Fruit fly (Drosophila melanogaster) whole organism, embryonic: ENCODE results near the gene CG6726.

ENCODE experiments used
- Aef1 ChIP-seq: fragments of 200-800 bp; sonication (Bioruptor generic); IDR thresholded peaks from 3 replicates; pipeline ENCODE4 v1.3.6; 2022; ENCODE audit warnings: missing biosample characterization, missing genetic modification characterization
- Bgb ChIP-seq: fragments of 200-800 bp; sonication (Bioruptor generic); IDR thresholded peaks from 2 replicates; pipeline ENCODE4 v1.3.6; 2022; ENCODE audit warnings: missing biosample characterization, missing genetic modification characterization; ENCODE audit not compliant: partially characterized antibody
- CG11247 ChIP-seq: fragments of 200-800 bp; sonication (Bioruptor generic); IDR thresholded peaks from 2 replicates; pipeline ENCODE4 v1.3.6; 2022; ENCODE audit warnings: missing biosample characterization, missing genetic modification characterization
- CG11696 ChIP-seq: fragments of 200-800 bp; sonication (Bioruptor generic); IDR thresholded peaks from 2 replicates; pipeline ENCODE4 v1.3.6; 2022; ENCODE audit warnings: missing biosample characterization, missing genetic modification characterization
- CG13894 ChIP-seq: fragments of 200-800 bp; sonication (Bioruptor generic); optimal IDR thresholded peaks from 3 replicates; lab custom pipeline; 2018; ENCODE audit warnings: missing biosample characterization, mild to moderate bottlenecking, missing genetic modification characterization, moderate library complexity
- CG1529 ChIP-seq: fragments of 200-800 bp; sonication (Bioruptor generic); optimal IDR thresholded peaks from 3 replicates; lab custom pipeline; 2018; ENCODE audit warnings: missing biosample characterization, missing genetic modification characterization
- CG1603 ChIP-seq: fragments of 200-800 bp; sonication (Bioruptor generic); optimal IDR thresholded peaks from 2 replicates; lab custom pipeline; 2019; ENCODE audit warnings: missing biosample characterization, mild to moderate bottlenecking, missing genetic modification characterization, moderate library complexity
- CG17328 ChIP-seq: fragments of 200-800 bp; sonication (Bioruptor generic); IDR thresholded peaks from 2 replicates; pipeline ENCODE4 v1.3.6; 2022; ENCODE audit warnings: missing biosample characterization, missing genetic modification characterization
- CG17359 ChIP-seq: fragments of 200-800 bp; sonication (Bioruptor generic); optimal IDR thresholded peaks from 3 replicates; lab custom pipeline; 2018; ENCODE audit warnings: missing biosample characterization, mild to moderate bottlenecking, missing genetic modification characterization, moderate library complexity
- CG3407 ChIP-seq: fragments of 200-800 bp; sonication (Bioruptor generic); optimal IDR thresholded peaks from 2 replicates; lab custom pipeline; 2018; ENCODE audit warnings: missing biosample characterization, mild to moderate bottlenecking, missing genetic modification characterization
- CG34224 ChIP-seq: fragments of 200-800 bp; sonication (Bioruptor generic); IDR thresholded peaks from 3 replicates; pipeline ENCODE4 v1.3.6; 2022; ENCODE audit warnings: missing biosample characterization, missing genetic modification characterization; ENCODE audit not compliant: partially characterized antibody
- CG34376 ChIP-seq: fragments of 200-800 bp; sonication (Bioruptor generic); optimal IDR thresholded peaks from 2 replicates; lab custom pipeline; 2018; ENCODE audit warnings: missing biosample characterization, mild to moderate bottlenecking, missing genetic modification characterization
- CG43689 ChIP-seq: fragments of 200-800 bp; sonication (Bioruptor generic); IDR thresholded peaks from 2 replicates; pipeline ENCODE4 v1.3.6; 2022; ENCODE audit warnings: missing biosample characterization, missing genetic modification characterization
- CG4707 ChIP-seq: fragments of 200-800 bp; sonication (Bioruptor generic); optimal IDR thresholded peaks from 2 replicates; lab custom pipeline; 2018; ENCODE audit warnings: missing biosample characterization, mild to moderate bottlenecking, missing genetic modification characterization, moderate library complexity
- CG7928 ChIP-seq: fragments of 200-800 bp; sonication (Bioruptor generic); optimal IDR thresholded peaks from 2 replicates; lab custom pipeline; 2017; ENCODE audit warnings: missing biosample characterization, mild to moderate bottlenecking, missing genetic modification characterization
- CG9437 ChIP-seq: fragments of 200-800 bp; sonication (Bioruptor generic); optimal IDR thresholded peaks from 2 replicates; lab custom pipeline; 2018; ENCODE audit warnings: missing biosample characterization, mild to moderate bottlenecking, missing genetic modification characterization
- D19A ChIP-seq: fragments of 200-800 bp; optimal IDR thresholded peaks from 3 replicates; lab custom pipeline; 2019; ENCODE audit warnings: missing biosample characterization, mild to moderate bottlenecking, missing genetic modification characterization, moderate library complexity
- HLH3B ChIP-seq: fragments of 200-800 bp; sonication (Bioruptor generic); IDR thresholded peaks from 2 replicates; pipeline ENCODE4 v1.3.6; 2022; ENCODE audit warnings: missing biosample characterization, missing genetic modification characterization
- HLH54F ChIP-seq: fragments of 200-800 bp; sonication (Bioruptor generic); optimal IDR thresholded peaks from 3 replicates; lab custom pipeline; 2016; ENCODE audit warnings: missing biosample characterization, missing genetic modification characterization
- HmgZ ChIP-seq: fragments of 200-800 bp; sonication (Bioruptor generic); optimal IDR thresholded peaks from 2 replicates; lab custom pipeline; 2018; ENCODE audit warnings: missing biosample characterization, mild to moderate bottlenecking, missing genetic modification characterization
- Hr51 ChIP-seq, 2 experiments: fragments of 200-800 bp; sonication (Bioruptor generic); optimal IDR thresholded peaks; 2 replicates in 1 of 2; 3 replicates in 1 of 2; lab custom pipeline; 2016 to 2018; ENCODE audit warnings: missing biosample characterization in 2 of 2, missing genetic modification characterization in 2 of 2, mild to moderate bottlenecking in 1 of 2, moderate library complexity in 1 of 2
- Hr78 ChIP-seq, 2 experiments: fragments of 200-800 bp in 1 of 2; fragments of >200 bp in 1 of 2; sonication (Bioruptor generic) in 1 of 2; optimal IDR thresholded peaks; 2 replicates each; lab custom pipeline; 2017 to 2019; ENCODE audit warnings: missing biosample characterization in 2 of 2, missing genetic modification characterization in 2 of 2, mild to moderate bottlenecking in 1 of 2, moderate library complexity in 1 of 2
- Hsf ChIP-seq: fragments of 200-800 bp; sonication (Bioruptor generic); optimal IDR thresholded peaks from 3 replicates; lab custom pipeline; 2016; ENCODE audit warnings: missing biosample characterization, missing genetic modification characterization
- NFAT ChIP-seq: fragments of 200-800 bp; sonication (Bioruptor generic); IDR thresholded peaks from 2 replicates; pipeline ENCODE4 v1.3.6; 2022; ENCODE audit warnings: missing biosample characterization, missing genetic modification characterization
- Ravus ChIP-seq: fragments of 200-800 bp; sonication (Bioruptor generic); IDR thresholded peaks from 2 replicates; pipeline ENCODE4 v1.3.6; 2022; ENCODE audit warnings: missing biosample characterization, missing genetic modification characterization
- Scr ChIP-seq: fragments of 200-800 bp; sonication (Bioruptor generic); IDR thresholded peaks from 2 replicates; pipeline ENCODE4 v1.3.6; 2022; ENCODE audit warnings: missing biosample characterization, missing genetic modification characterization; ENCODE audit not compliant: partially characterized antibody
- aop ChIP-seq: fragments of 200-800 bp; sonication (Bioruptor generic); IDR thresholded peaks from 2 replicates; pipeline ENCODE4 v1.3.6; 2022; ENCODE audit warnings: missing biosample characterization, missing genetic modification characterization
- cas ChIP-seq: fragments of 200-800 bp; sonication (Bioruptor generic); IDR thresholded peaks from 2 replicates; pipeline ENCODE4 v1.3.6; 2022; ENCODE audit warnings: missing biosample characterization, missing genetic modification characterization
- cwo ChIP-seq: fragments of 200-800 bp; sonication (Bioruptor generic); optimal IDR thresholded peaks from 3 replicates; lab custom pipeline; 2017; ENCODE audit warnings: missing biosample characterization, missing genetic modification characterization, mild to moderate bottlenecking, moderate library complexity, missing genetic modification reagents
- dmrt11E ChIP-seq: fragments of 200-800 bp; sonication (Bioruptor generic); optimal IDR thresholded peaks from 3 replicates; lab custom pipeline; 2018; ENCODE audit warnings: missing biosample characterization, mild to moderate bottlenecking, missing genetic modification characterization, moderate library complexity
- esg ChIP-seq: fragments of 200-800 bp; sonication (Bioruptor generic); conservative IDR thresholded peaks from 2 replicates; pipeline ENCODE4 v1.3.6; 2022; ENCODE audit warnings: missing biosample characterization, missing genetic modification characterization
- gsb-n ChIP-seq: fragments of 200-800 bp; sonication (Bioruptor generic); optimal IDR thresholded peaks from 3 replicates; lab custom pipeline; 2018; ENCODE audit warnings: missing biosample characterization, mild to moderate bottlenecking, missing genetic modification characterization
- her ChIP-seq: fragments of 200-800 bp; sonication (Bioruptor generic); optimal IDR thresholded peaks from 2 replicates; lab custom pipeline; 2016; ENCODE audit warnings: missing biosample characterization, missing genetic modification characterization
- hth ChIP-seq: fragments of >200 bp; optimal IDR thresholded peaks from 2 replicates; lab custom pipeline; 2017; ENCODE audit warnings: inconsistent platforms
- kay ChIP-seq: fragments of 200-800 bp; sonication (Bioruptor generic); optimal IDR thresholded peaks from 2 replicates; lab custom pipeline; 2016; ENCODE audit warnings: missing biosample characterization, missing genetic modification characterization
- ken ChIP-seq: fragments of 200-800 bp; sonication (Bioruptor generic); IDR thresholded peaks from 3 replicates; pipeline ENCODE4 v1.3.6; 2022; ENCODE audit warnings: missing biosample characterization, missing genetic modification characterization
- kni ChIP-seq: fragments of 200-800 bp; sonication (Bioruptor generic); optimal IDR thresholded peaks from 3 replicates; lab custom pipeline; 2017; ENCODE audit warnings: mild to moderate bottlenecking, missing biosample characterization, missing genetic modification reagents, missing genetic modification characterization
- lab ChIP-seq: fragments of 200-800 bp; sonication (Bioruptor generic); optimal IDR thresholded peaks from 3 replicates; lab custom pipeline; 2017; ENCODE audit warnings: missing biosample characterization, missing genetic modification characterization, mild to moderate bottlenecking, moderate library complexity, missing genetic modification reagents
- lilli ChIP-seq: fragments of 200-800 bp; sonication (Bioruptor generic); optimal IDR thresholded peaks from 3 replicates; lab custom pipeline; 2016; ENCODE audit warnings: missing biosample characterization, missing genetic modification characterization
- lola ChIP-seq, 3 experiments: fragments of >200 bp in 2 of 3; fragments of 200-800 bp in 1 of 3; sonication (Bioruptor generic) in 1 of 3; optimal IDR thresholded peaks; 2 replicates each; lab custom pipeline; 2017 to 2019; ENCODE audit warnings: missing biosample characterization in 3 of 3, missing genetic modification characterization in 3 of 3, mild to moderate bottlenecking in 1 of 3, moderate library complexity in 1 of 3
- lov ChIP-seq, 2 experiments: fragments of 200-800 bp in 1 of 2; fragments of >200 bp in 1 of 2; sonication (Bioruptor generic) in 1 of 2; IDR thresholded peaks in 1 of 2; optimal IDR thresholded peaks in 1 of 2; 2 replicates in 1 of 2; 3 replicates in 1 of 2; pipeline versions ENCODE4 v1.3.6 to Lab custom; 2017 to 2022; ENCODE audit warnings: missing biosample characterization in 1 of 2, missing genetic modification characterization in 1 of 2
- pb ChIP-seq: fragments of 200-800 bp; sonication (Bioruptor generic); optimal IDR thresholded peaks from 3 replicates; lab custom pipeline; 2016; ENCODE audit warnings: missing biosample characterization, missing genetic modification characterization
- pita ChIP-seq: fragments of 200-800 bp; sonication (Bioruptor generic); optimal IDR thresholded peaks from 2 replicates; lab custom pipeline; 2017; ENCODE audit warnings: missing biosample characterization, mild to moderate bottlenecking, missing genetic modification characterization
- sna ChIP-seq: fragments of 200-800 bp; sonication (Bioruptor generic); IDR thresholded peaks from 2 replicates; pipeline ENCODE4 v1.3.6; 2022; ENCODE audit warnings: missing biosample characterization, missing genetic modification characterization; ENCODE audit not compliant: partially characterized antibody
- tio ChIP-seq: fragments of 200-800 bp; sonication (Bioruptor generic); optimal IDR thresholded peaks from 2 replicates; lab custom pipeline; 2017; ENCODE audit warnings: missing biosample characterization, missing genetic modification characterization, inconsistent platforms
- tll ChIP-seq, 2 experiments: fragments of 200-800 bp in 1 of 2; fragments of >200 bp in 1 of 2; sonication (Bioruptor generic) in 1 of 2; optimal IDR thresholded peaks; 2 replicates each; lab custom pipeline; 2017 to 2019; ENCODE audit warnings: missing biosample characterization in 2 of 2, missing genetic modification characterization in 2 of 2, mild to moderate bottlenecking in 1 of 2, moderate library complexity in 1 of 2

Gene CG6726

dm6 chr3R:23117683-23118470, 26.4 kb downstream of the CG6726 start, which contains the start of the genes Rassf and CenB1A (continued):
- TF ChIP-seq CG3407 (GFP tag; lab: Kevin White, UChicago) (no peak), Ravus (GFP tag; lab: Robert Waterston, UW) (no peak; the same call in 1 of the 2 replicates), pita (GFP tag; lab: Kevin White, UChicago) (no peak), CG17328 (GFP tag; lab: Robert Waterston, UW) (no peak), kni (peak; percentile 45), cas (GFP tag; lab: Robert Waterston, UW) (no peak), CG1603 (tag; lab: Kevin White, UChicago) (peak; percentile 28), lilli (GFP tag; lab: Kevin White, UChicago) (peak; percentile 55), gsb-n (tag; lab: Kevin White, UChicago) (no peak), CG34224 (GFP tag; lab: Robert Waterston, UW) (peak; percentile 67; the same call in 2 of the 3 replicates), Aef1 (GFP tag; lab: Robert Waterston, UW) (peak; percentile 52; the same call in 2 of the 3 replicates), CG13894 (tag; lab: Kevin White, UChicago) (no peak), dmrt11E (tag; lab: Kevin White, UChicago) (peak; percentile 35), HmgZ (no peak), CG34376 (GFP tag; lab: Kevin White, UChicago) (no peak), Hsf (GFP tag; lab: Kevin White, UChicago) (peak; percentile 55), CG4707 (GFP tag; lab: Kevin White, UChicago) (no peak), sna (peak; percentile 62), CG17359 (no peak), HLH54F (GFP tag; lab: Kevin White, UChicago) (peak; percentile 64), CG43689 (GFP tag; lab: Robert Waterston, UW) (no peak), kay (GFP tag; lab: Kevin White, UChicago) (peak; percentile 19), NFAT (GFP tag; lab: Robert Waterston, UW) (peak; percentile 17; the same call in 1 of the 2 replicates), CG11696 (GFP tag; lab: Robert Waterston, UW) (no peak), Hr78 (GFP tag; optimal IDR thresholded peaks at IDR 0.05; lab: Kevin White, UChicago) (no peak), lov (optimal IDR thresholded peaks at IDR 0.05; lab: Kevin White, UChicago) (no peak), lov (GFP tag; IDR thresholded peaks at IDR 0.05; lab: Robert Waterston, UW) (no peak), CG9437 (GFP tag; lab: Kevin White, UChicago) (peak; percentile 22), lab (GFP tag; lab: Kevin White, UChicago) (peak; percentile 19), D19A (tag; lab: Kevin White, UChicago) (no peak), esg (no peak; the same call in 1 of the 2 replicates), lola (GFP tag; optimal IDR thresholded peaks at IDR 0.05; lab: Kevin White, UChicago) (peak in 1 of 3 experiments; percentile 18), CG11247 (0 out of 2 replicates have a peak, but pooled peaks have one; percentile 21), tio (GFP tag; lab: Kevin White, UChicago) (no peak), hth (lab: Kevin White, UChicago) (no peak), CG1529 (GFP tag; lab: Kevin White, UChicago) (no peak), cwo (GFP tag; lab: Kevin White, UChicago) (peak; percentile 7), tll (GFP tag; optimal IDR thresholded peaks at IDR 0.05; lab: Kevin White, UChicago) (peak in 1 of 2 experiments; percentile 84), CG7928 (GFP tag; lab: Kevin White, UChicago) (no peak), aop (GFP tag; lab: Robert Waterston, UW) (no peak), Hr51 (GFP tag; optimal IDR thresholded peaks at IDR 0.05; lab: Kevin White, UChicago) (peak; percentile 13 to 20), Scr (GFP tag; lab: Robert Waterston, UW) (peak; percentile 41), ken (peak; percentile 53; the same call in 1 of the 3 replicates), her (peak; percentile 11), Bgb (GFP tag; lab: Robert Waterston, UW) (peak; percentile 40; the same call in 1 of the 2 replicates), HLH3B (GFP tag; lab: Robert Waterston, UW) (peak; percentile 38; the same call in 1 of the 2 replicates), pb (peak; percentile 40)
